Fruit fly (Drosophila melanogaster) whole organism, embryonic: ENCODE data around the gene CG11695.

Experiments
- BEAF-32 ChIP-seq: fragments of 200-800 bp; sonication (Bioruptor generic); optimal IDR thresholded peaks from 3 replicates; lab custom pipeline; 2017; ENCODE audit warnings: missing biosample characterization, missing genetic modification characterization, mild to moderate bottlenecking, moderate library complexity, missing genetic modification reagents
- C15 ChIP-seq: fragments of 200-800 bp; sonication (Bioruptor generic); IDR thresholded peaks from 3 replicates; pipeline ENCODE4 v1.3.6; 2022; ENCODE audit warnings: missing biosample characterization, missing genetic modification characterization
- CG1024 ChIP-seq: fragments of 200-800 bp; sonication (Bioruptor generic); IDR thresholded peaks from 2 replicates; pipeline ENCODE4 v1.3.6; 2022; ENCODE audit warnings: missing biosample characterization, missing genetic modification characterization
- CG10267 ChIP-seq: fragments of 200-800 bp; sonication (Bioruptor generic); optimal IDR thresholded peaks from 2 replicates; lab custom pipeline; 2018; ENCODE audit warnings: missing biosample characterization, mild to moderate bottlenecking, missing genetic modification characterization, moderate library complexity
- CG11695 ChIP-seq: fragments of 200-800 bp; sonication (Bioruptor generic); IDR thresholded peaks from 3 replicates; pipeline ENCODE4 v1.3.6; 2022; ENCODE audit warnings: missing biosample characterization, missing genetic modification characterization
- CG14014 ChIP-seq: fragments of 200-800 bp; sonication (Bioruptor generic); IDR thresholded peaks from 2 replicates; pipeline ENCODE4 v1.3.6; 2022; ENCODE audit warnings: missing biosample characterization, missing genetic modification characterization
- CG15479 ChIP-seq: fragments of 200-800 bp; sonication (Bioruptor generic); optimal IDR thresholded peaks from 3 replicates; lab custom pipeline; 2019; ENCODE audit warnings: missing biosample characterization, mild to moderate bottlenecking, missing genetic modification characterization, moderate library complexity
- CG15601 ChIP-seq: fragments of 200-800 bp; sonication (Bioruptor generic); optimal IDR thresholded peaks from 3 replicates; lab custom pipeline; 2019; ENCODE audit warnings: missing biosample characterization, mild to moderate bottlenecking, missing genetic modification characterization, moderate library complexity
- CG1602 ChIP-seq: fragments of 200-800 bp; sonication (Bioruptor generic); optimal IDR thresholded peaks from 3 replicates; lab custom pipeline; 2016; ENCODE audit warnings: missing biosample characterization, missing genetic modification characterization
- CG1603 ChIP-seq: fragments of 200-800 bp; sonication (Bioruptor generic); optimal IDR thresholded peaks from 2 replicates; lab custom pipeline; 2019; ENCODE audit warnings: missing biosample characterization, mild to moderate bottlenecking, missing genetic modification characterization, moderate library complexity
- CG16813 ChIP-seq: fragments of 200-800 bp; sonication (Bioruptor generic); IDR thresholded peaks from 3 replicates; pipeline ENCODE4 v1.3.6; 2022; ENCODE audit warnings: missing biosample characterization, missing genetic modification characterization; ENCODE audit not compliant: partially characterized antibody
- CG17328 ChIP-seq: fragments of 200-800 bp; sonication (Bioruptor generic); IDR thresholded peaks from 2 replicates; pipeline ENCODE4 v1.3.6; 2022; ENCODE audit warnings: missing biosample characterization, missing genetic modification characterization
- CG1832 ChIP-seq: fragments of 200-800 bp; sonication (Bioruptor generic); optimal IDR thresholded peaks from 2 replicates; lab custom pipeline; 2017; ENCODE audit warnings: missing biosample characterization, mild to moderate bottlenecking, missing genetic modification characterization, inconsistent platforms
- CG2712 ChIP-seq: fragments of 200-800 bp; optimal IDR thresholded peaks from 3 replicates; lab custom pipeline; 2019; ENCODE audit warnings: missing biosample characterization, mild to moderate bottlenecking, missing genetic modification characterization, moderate library complexity
- CG31441 ChIP-seq: fragments of 200-800 bp; sonication (Bioruptor generic); IDR thresholded peaks from 2 replicates; pipeline ENCODE4 v1.3.6; 2022; ENCODE audit warnings: missing biosample characterization, missing genetic modification characterization
- CG34224 ChIP-seq: fragments of 200-800 bp; sonication (Bioruptor generic); IDR thresholded peaks from 3 replicates; pipeline ENCODE4 v1.3.6; 2022; ENCODE audit warnings: missing biosample characterization, missing genetic modification characterization; ENCODE audit not compliant: partially characterized antibody
- CG4404 ChIP-seq: fragments of 200-800 bp; sonication (Bioruptor generic); IDR thresholded peaks from 2 replicates; pipeline ENCODE4 v1.3.6; 2022; ENCODE audit warnings: missing biosample characterization, missing genetic modification characterization
- CG4617 ChIP-seq: fragments of 200-800 bp; sonication (Bioruptor generic); optimal IDR thresholded peaks from 3 replicates; lab custom pipeline; 2016; ENCODE audit warnings: missing biosample characterization, missing genetic modification characterization, borderline replicate concordance
- CG4854 ChIP-seq: fragments of 200-800 bp; sonication (Bioruptor generic); optimal IDR thresholded peaks from 2 replicates; lab custom pipeline; 2016; ENCODE audit warnings: missing biosample characterization, missing genetic modification characterization, inconsistent platforms
- CG5953 ChIP-seq: fragments of 200-800 bp; sonication (Bioruptor generic); IDR thresholded peaks from 2 replicates; pipeline ENCODE4 v1.3.6; 2022; ENCODE audit warnings: missing biosample characterization, missing genetic modification characterization
- CG7928 ChIP-seq: fragments of 200-800 bp; sonication (Bioruptor generic); optimal IDR thresholded peaks from 2 replicates; lab custom pipeline; 2017; ENCODE audit warnings: missing biosample characterization, mild to moderate bottlenecking, missing genetic modification characterization
- CG8281 ChIP-seq: fragments of 200-800 bp; sonication (Bioruptor generic); optimal IDR thresholded peaks from 2 replicates; lab custom pipeline; 2018; ENCODE audit warnings: missing biosample characterization, mild to moderate bottlenecking, missing genetic modification characterization, moderate library complexity
- CG9437 ChIP-seq: fragments of 200-800 bp; sonication (Bioruptor generic); optimal IDR thresholded peaks from 2 replicates; lab custom pipeline; 2018; ENCODE audit warnings: missing biosample characterization, mild to moderate bottlenecking, missing genetic modification characterization
- D19A ChIP-seq: fragments of 200-800 bp; optimal IDR thresholded peaks from 3 replicates; lab custom pipeline; 2019; ENCODE audit warnings: missing biosample characterization, mild to moderate bottlenecking, missing genetic modification characterization, moderate library complexity
- Dip2 ChIP-seq: fragments of 200-800 bp; sonication (Bioruptor generic); IDR thresholded peaks from 2 replicates; pipeline ENCODE4 v1.3.6; 2022; ENCODE audit warnings: missing biosample characterization, missing genetic modification characterization
- Dll ChIP-seq: fragments of 200-800 bp; sonication (Bioruptor generic); IDR thresholded peaks from 4 replicates; pipeline ENCODE4 v1.3.6; 2022; ENCODE audit warnings: missing biosample characterization, missing genetic modification characterization; ENCODE audit not compliant: partially characterized antibody
- Ets65A ChIP-seq: fragments of 200-800 bp; sonication (Bioruptor generic); peaks from one replicate; lab custom pipeline; 2016; ENCODE audit warnings: missing biosample characterization, missing genetic modification characterization
- HLHmδ ChIP-seq: fragments of 200-800 bp; sonication (Bioruptor generic); optimal IDR thresholded peaks from 2 replicates; lab custom pipeline; 2018; ENCODE audit warnings: missing biosample characterization, mild to moderate bottlenecking, missing genetic modification characterization, moderate library complexity
- Myb ChIP-seq: fragments of 200-800 bp; sonication (Bioruptor generic); optimal IDR thresholded peaks from 2 replicates; lab custom pipeline; 2016; ENCODE audit warnings: missing biosample characterization, missing genetic modification characterization
- Neu2 ChIP-seq: fragments of 200-800 bp; sonication (Bioruptor generic); optimal IDR thresholded peaks from 3 replicates; lab custom pipeline; 2016; ENCODE audit warnings: missing biosample characterization, missing genetic modification characterization, borderline replicate concordance
- Optix ChIP-seq: fragments of 200-800 bp; sonication (Bioruptor generic); IDR thresholded peaks from 3 replicates; pipeline ENCODE4 v1.3.6; 2022; ENCODE audit warnings: missing biosample characterization, missing genetic modification characterization
- Poxn ChIP-seq: fragments of 200-800 bp; sonication (Bioruptor generic); IDR thresholded peaks from 2 replicates; pipeline ENCODE4 v1.3.6; 2022; ENCODE audit warnings: missing biosample characterization, missing genetic modification characterization
- Ravus ChIP-seq: fragments of 200-800 bp; sonication (Bioruptor generic); IDR thresholded peaks from 2 replicates; pipeline ENCODE4 v1.3.6; 2022; ENCODE audit warnings: missing biosample characterization, missing genetic modification characterization
- Ssrp ChIP-seq: fragments of 200-800 bp; sonication (Bioruptor generic); optimal IDR thresholded peaks from 2 replicates; lab custom pipeline; 2018; ENCODE audit warnings: missing biosample characterization, mild to moderate bottlenecking, missing genetic modification characterization, moderate library complexity
- Vsx1 ChIP-seq: fragments of 200-800 bp; sonication (Bioruptor generic); optimal IDR thresholded peaks from 2 replicates; lab custom pipeline; 2017; ENCODE audit warnings: missing biosample characterization, mild to moderate bottlenecking, missing genetic modification characterization, missing genetic modification reagents
- btn ChIP-seq: fragments of 200-800 bp; sonication (Bioruptor generic); optimal IDR thresholded peaks from 2 replicates; lab custom pipeline; 2016; ENCODE audit warnings: missing biosample characterization, missing genetic modification characterization
- cg ChIP-seq: fragments of 200-800 bp; sonication (Bioruptor generic); optimal IDR thresholded peaks from 3 replicates; lab custom pipeline; 2019; ENCODE audit warnings: missing biosample characterization, mild to moderate bottlenecking, missing genetic modification characterization, moderate library complexity
- emc ChIP-seq: fragments of 200-800 bp; sonication (Bioruptor generic); optimal IDR thresholded peaks from 2 replicates; lab custom pipeline; 2016; ENCODE audit warnings: missing biosample characterization, missing genetic modification characterization
- eyg ChIP-seq: fragments of 200-800 bp; sonication (Bioruptor generic); optimal IDR thresholded peaks from 3 replicates; lab custom pipeline; 2016; ENCODE audit warnings: missing biosample characterization, missing genetic modification characterization
- fd96Cb ChIP-seq: fragments of 200-800 bp; sonication (Bioruptor generic); optimal IDR thresholded peaks from 2 replicates; lab custom pipeline; 2018; ENCODE audit warnings: missing biosample characterization, mild to moderate bottlenecking, missing genetic modification characterization, moderate library complexity
- hbn ChIP-seq: fragments of 200-800 bp; sonication (Bioruptor generic); IDR thresholded peaks from 2 replicates; pipeline ENCODE4 v1.3.6; 2022; ENCODE audit warnings: missing biosample characterization, missing genetic modification characterization; ENCODE audit not compliant: partially characterized antibody
- ind ChIP-seq: fragments of 200-800 bp; sonication (Bioruptor generic); optimal IDR thresholded peaks from 3 replicates; lab custom pipeline; 2016; ENCODE audit warnings: missing biosample characterization, missing genetic modification characterization
- lilli ChIP-seq: fragments of 200-800 bp; sonication (Bioruptor generic); optimal IDR thresholded peaks from 3 replicates; lab custom pipeline; 2016; ENCODE audit warnings: missing biosample characterization, missing genetic modification characterization
- mam ChIP-seq: fragments of 200-800 bp; sonication (Bioruptor generic); optimal IDR thresholded peaks from 3 replicates; lab custom pipeline; 2016; ENCODE audit warnings: missing biosample characterization, missing genetic modification characterization
- peb ChIP-seq: fragments of 200-800 bp; sonication (Bioruptor generic); IDR thresholded peaks from 2 replicates; pipeline ENCODE4 v1.3.6; 2022; ENCODE audit warnings: missing biosample characterization, missing genetic modification characterization
- rib ChIP-seq: fragments of 200-800 bp; sonication (Bioruptor generic); IDR thresholded peaks from 2 replicates; pipeline ENCODE4 v1.3.6; 2022; ENCODE audit warnings: missing biosample characterization, missing genetic modification characterization
- sima ChIP-seq: fragments of 200-800 bp; sonication (Bioruptor generic); optimal IDR thresholded peaks from 2 replicates; lab custom pipeline; 2016; ENCODE audit warnings: missing biosample characterization, missing genetic modification characterization
- slp2 ChIP-seq: fragments of 200-800 bp; sonication (Bioruptor generic); optimal IDR thresholded peaks from 2 replicates; lab custom pipeline; 2016; ENCODE audit warnings: missing biosample characterization, missing genetic modification characterization
- so ChIP-seq: fragments of 200-800 bp; sonication (Bioruptor generic); IDR thresholded peaks from 3 replicates; pipeline ENCODE4 v1.3.6; 2022; ENCODE audit warnings: missing biosample characterization, missing genetic modification characterization
- sug ChIP-seq: fragments of 200-800 bp; optimal IDR thresholded peaks from 2 replicates; lab custom pipeline; 2019; ENCODE audit warnings: missing biosample characterization, mild to moderate bottlenecking, missing genetic modification characterization, moderate library complexity
- wek ChIP-seq: fragments of 200-800 bp; sonication (Bioruptor generic); optimal IDR thresholded peaks from 3 replicates; lab custom pipeline; 2018; ENCODE audit warnings: missing biosample characterization, mild to moderate bottlenecking, missing genetic modification characterization, moderate library complexity

The CG11695 gene

DNA sequence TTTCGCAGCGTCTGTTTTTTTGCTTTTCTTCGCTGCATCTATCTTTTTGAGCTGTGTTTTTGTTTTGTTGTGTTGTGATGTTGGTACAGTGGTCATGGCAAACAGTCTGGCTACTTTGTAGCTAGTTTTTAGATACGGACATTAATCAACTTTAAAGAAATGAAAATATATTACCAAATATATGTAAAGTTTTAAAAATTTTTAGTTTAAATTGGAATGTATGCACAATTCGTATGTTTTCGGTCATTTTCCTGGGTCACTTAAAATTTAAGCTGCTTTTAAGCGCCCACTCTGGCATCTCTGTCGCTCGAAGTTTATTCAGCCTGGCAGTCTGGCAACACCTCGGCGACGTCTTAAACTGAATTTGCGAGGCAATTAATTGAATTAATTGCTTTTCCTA is at the start of gene CG11695 (continued):
- TF ChIP-seq CG4617: peak; percentile 80
- no peak for TF ChIP-seq Dip2 (GFP tag; lab: Robert Waterston, UW)
- TF ChIP-seq HLHmδ (GFP tag; lab: Kevin White, UChicago): no peak
- no peak for TF ChIP-seq cg (GFP tag; lab: Kevin White, UChicago)
- TF ChIP-seq peb (GFP tag; lab: Robert Waterston, UW): peak; percentile 45; the same call in 1 of the 2 replicates
- TF ChIP-seq D19A: peak; percentile 34
- peak; percentile 36; the same call in 1 of the 2 replicates for TF ChIP-seq CG4404 (GFP tag; lab: Robert Waterston, UW)
- peak; percentile 73 for TF ChIP-seq CG10267 (tag; lab: Kevin White, UChicago)
- TF ChIP-seq CG15601 (tag; lab: Kevin White, UChicago): peak; percentile 44
- TF ChIP-seq Vsx1 (GFP tag; lab: Kevin White, UChicago): no peak
- peak; percentile 59 for TF ChIP-seq CG31441 (GFP tag; lab: Robert Waterston, UW)
- no peak for TF ChIP-seq CG7928 (GFP tag; lab: Kevin White, UChicago)
- peak; percentile 27; the same call in 1 of the 2 replicates for TF ChIP-seq CG1024
- TF ChIP-seq so (GFP tag; lab: Robert Waterston, UW): no peak
- peak; percentile 62 for TF ChIP-seq Ssrp (tag; lab: Kevin White, UChicago)
- TF ChIP-seq Ravus (GFP tag; lab: Robert Waterston, UW): no peak; the same call in 1 of the 2 replicates
- TF ChIP-seq sug (tag; lab: Kevin White, UChicago): peak; percentile 82
- TF ChIP-seq lilli (GFP tag; lab: Kevin White, UChicago): peak; percentile 81
- no peak for TF ChIP-seq rib (GFP tag; lab: Robert Waterston, UW)
- TF ChIP-seq ind: peak; percentile 68
- no peak for TF ChIP-seq sima (GFP tag; lab: Kevin White, UChicago)
- no peak for TF ChIP-seq CG16813 (GFP tag; lab: Robert Waterston, UW)
- no peak for TF ChIP-seq CG5953 (GFP tag; lab: Robert Waterston, UW)
- TF ChIP-seq Myb (GFP tag; lab: Kevin White, UChicago): peak; percentile 16
- TF ChIP-seq CG14014 (GFP tag; lab: Robert Waterston, UW): peak; percentile 70
- TF ChIP-seq CG9437 (GFP tag; lab: Kevin White, UChicago): no peak
- no peak for TF ChIP-seq emc (GFP tag; lab: Kevin White, UChicago)
- no peak for TF ChIP-seq btn (GFP tag; lab: Kevin White, UChicago)
- no peak for TF ChIP-seq CG34224 (GFP tag; lab: Robert Waterston, UW)
- peak; percentile 61 for TF ChIP-seq mam (GFP tag; lab: Kevin White, UChicago)
- TF ChIP-seq CG11695 (GFP tag; lab: Robert Waterston, UW): peak; percentile 64; the same call in 1 of the 3 replicates
- no peak for TF ChIP-seq Dll (GFP tag; lab: Robert Waterston, UW)
- TF ChIP-seq Optix (GFP tag; lab: Robert Waterston, UW): no peak
- peak; percentile 49 for TF ChIP-seq fd96Cb (tag; lab: Kevin White, UChicago)
- peak; percentile 69 for TF ChIP-seq CG2712 (tag; lab: Kevin White, UChicago)
- TF ChIP-seq CG15479: no peak
- no peak for TF ChIP-seq CG4854 (GFP tag; lab: Kevin White, UChicago)
- TF ChIP-seq BEAF-32 (GFP tag; lab: Kevin White, UChicago): peak; percentile 34
- no peak for TF ChIP-seq Poxn (GFP tag; lab: Robert Waterston, UW)
- TF ChIP-seq Neu2 (GFP tag; lab: Kevin White, UChicago): no peak
- peak; percentile 60 for TF ChIP-seq CG1602
- TF ChIP-seq CG1603: peak; percentile 51
- TF ChIP-seq Ets65A: peak; percentile 70
- no peak for TF ChIP-seq C15
- TF ChIP-seq CG8281: peak; percentile 12
- TF ChIP-seq hbn (GFP tag; lab: Robert Waterston, UW): no peak
- no peak for TF ChIP-seq slp2 (GFP tag; lab: Kevin White, UChicago)
- no peak for TF ChIP-seq CG1832 (GFP tag; lab: Kevin White, UChicago)
- no peak for TF ChIP-seq wek (GFP tag; lab: Kevin White, UChicago)
- no peak for TF ChIP-seq eyg (GFP tag; lab: Kevin White, UChicago)
- TF ChIP-seq CG17328 (GFP tag; lab: Robert Waterston, UW): 0 out of 2 replicates have a peak, but pooled peaks have one; percentile 42
